Worm (Caenorhabditis elegans) whole organism, L2 larva: Measurements from ENCODE around the gene ZK686.5.

ENCODE experiments used
- dmd-4 ChIP-seq: sonication (generic microtip); optimal IDR thresholded peaks from 2 replicates; lab custom pipeline; 2017; ENCODE audit warnings: missing biosample characterization, missing genetic modification characterization
- elt-1 ChIP-seq: fragments of 150-350 bp; optimal IDR thresholded peaks from 2 replicates; lab custom pipeline; 2014; ENCODE audit warnings: missing biosample characterization, missing genetic modification characterization
- mdl-1 ChIP-seq, 2 experiments: fragments of 150-350 bp in 1 of 2; sonication (generic microtip) in 1 of 2; optimal IDR thresholded peaks; 2 replicates each; lab custom pipeline; 2017; ENCODE audit warnings: missing biosample characterization in 2 of 2, missing genetic modification characterization in 2 of 2
- nhr-11 ChIP-seq: fragments of 150-350 bp; optimal IDR thresholded peaks from 2 replicates; lab custom pipeline; 2014; ENCODE audit warnings: missing biosample characterization, missing genetic modification characterization
- snpc-4 ChIP-seq: fragments of 150-350 bp; optimal IDR thresholded peaks from 2 replicates; lab custom pipeline; 2014; ENCODE audit warnings: missing biosample characterization, missing genetic modification characterization

- TF ChIP-seq elt-1 (no peak), mdl-1 (tag; optimal IDR thresholded peaks at IDR 0.05; lab: Kevin White, UChicago) (no peak), snpc-4 (tag; lab: Kevin White, UChicago) (no peak), nhr-11 (no peak), dmd-4 (tag; lab: Kevin White, UChicago) (no peak)
Measured at ce11 chrIII:7767415-7767814, at the start of gene ZK686.5.
